Worm (Caenorhabditis elegans) whole organism, young adult: Measurements from ENCODE around the gene grl-27.

ENCODE experiments used
- B0035.1 ChIP-seq: sonication (generic microtip); optimal IDR thresholded peaks from 2 replicates; lab custom pipeline; 2016; ENCODE audit warnings: missing genetic modification characterization, mild to moderate bottlenecking, missing compliant biosample characterization, missing genotype, missing genetic modification reagents
- C06A6.2 ChIP-seq: fragments of 200-800 bp; sonication (Bioruptor generic); conservative IDR thresholded peaks from 2 replicates; pipeline ENCODE4 v1.3.6; 2022; ENCODE audit warnings: missing genetic modification characterization, missing compliant biosample characterization
- F22D6.2 ChIP-seq: sonication (generic microtip); optimal IDR thresholded peaks from 2 replicates; lab custom pipeline; 2016; ENCODE audit warnings: mild to moderate bottlenecking, missing genetic modification characterization, missing compliant biosample characterization
- F52B5.7 ChIP-seq: sonication (generic microtip); optimal IDR thresholded peaks from 2 replicates; lab custom pipeline; 2016; ENCODE audit warnings: mild to moderate bottlenecking, missing genetic modification characterization, missing compliant biosample characterization
- F57A8.1 ChIP-seq: fragments of 200-800 bp; sonication (Bioruptor generic); optimal IDR thresholded peaks from 2 replicates; lab custom pipeline; 2018; ENCODE audit warnings: mild to moderate bottlenecking, missing genetic modification characterization, moderate library complexity, missing compliant biosample characterization
- K11D2.4 ChIP-seq: fragments of 200-800 bp; sonication (Bioruptor generic); IDR thresholded peaks from 2 replicates; pipeline ENCODE4 v1.3.6; 2022; ENCODE audit warnings: missing genetic modification reagents, missing genetic modification characterization, missing compliant biosample characterization
- Y56A3A.18 ChIP-seq: fragments of 200-800 bp; sonication (Bioruptor generic); IDR thresholded peaks from 2 replicates; pipeline ENCODE4 v1.3.6; 2022; ENCODE audit warnings: missing genetic modification reagents, missing genetic modification characterization, missing compliant biosample characterization
- Y79H2A.3 ChIP-seq: fragments of 200-800 bp; sonication (Bioruptor generic); conservative IDR thresholded peaks from 2 replicates; pipeline ENCODE4 v1.3.6; 2022; ENCODE audit warnings: missing genetic modification reagents, missing genetic modification characterization, missing compliant biosample characterization
- ZK185.1 ChIP-seq: sonication (generic microtip); optimal IDR thresholded peaks from 2 replicates; lab custom pipeline; 2016; ENCODE audit warnings: mild to moderate bottlenecking, missing genetic modification characterization, missing compliant biosample characterization; ENCODE audit not compliant: poor library complexity, severe bottlenecking
- atf-7 ChIP-seq: sonication (generic microtip); optimal IDR thresholded peaks from 2 replicates; lab custom pipeline; 2017; ENCODE audit warnings: mild to moderate bottlenecking, missing genetic modification characterization, missing compliant biosample characterization
- attf-5 ChIP-seq: fragments of 200-800 bp; sonication (Bioruptor generic); optimal IDR thresholded peaks from 2 replicates; lab custom pipeline; 2018; ENCODE audit warnings: mild to moderate bottlenecking, missing genetic modification characterization, missing compliant biosample characterization
- bed-1 ChIP-seq: fragments of 200-800 bp; sonication (Bioruptor generic); IDR thresholded peaks from 2 replicates; pipeline ENCODE4 v1.3.6; 2022; ENCODE audit warnings: missing genetic modification reagents, missing genetic modification characterization, missing compliant biosample characterization
- ceh-100 ChIP-seq: fragments of 200-800 bp; sonication (Bioruptor generic); IDR thresholded peaks from 2 replicates; pipeline ENCODE4 v1.3.6; 2022; ENCODE audit warnings: missing genetic modification reagents, missing genetic modification characterization, missing compliant biosample characterization
- ceh-58 ChIP-seq: fragments of 200-800 bp; sonication (Bioruptor generic); IDR thresholded peaks from 2 replicates; pipeline ENCODE4 v1.3.6; 2022; ENCODE audit warnings: missing genetic modification characterization, missing compliant biosample characterization
- egrh-3 ChIP-seq: fragments of 200-800 bp; sonication (Bioruptor generic); IDR thresholded peaks from 2 replicates; pipeline ENCODE4 v1.3.6; 2022; ENCODE audit warnings: missing genetic modification reagents, missing genetic modification characterization, missing compliant biosample characterization
- hmg-1.2 ChIP-seq: fragments of 200-800 bp; sonication (Bioruptor generic); IDR thresholded peaks from 2 replicates; pipeline ENCODE4 v1.3.6; 2022; ENCODE audit warnings: missing genetic modification reagents, missing genetic modification characterization, missing compliant biosample characterization
- hmg-20 ChIP-seq: fragments of 200-800 bp; sonication (Bioruptor generic); IDR thresholded peaks from 2 replicates; pipeline ENCODE4 v1.3.6; 2022; ENCODE audit warnings: missing genetic modification reagents, missing genetic modification characterization, missing compliant biosample characterization
- hrde-1 ChIP-seq: sonication (generic microtip); optimal IDR thresholded peaks from 2 replicates; lab custom pipeline; 2016; ENCODE audit warnings: missing genetic modification characterization, mild to moderate bottlenecking, missing compliant biosample characterization, moderate library complexity, missing genotype, missing genetic modification reagents, borderline replicate concordance
- lag-1 ChIP-seq: fragments of 200-800 bp; sonication (Bioruptor generic); IDR thresholded peaks from 2 replicates; pipeline ENCODE4 v1.3.6; 2022; ENCODE audit warnings: missing genetic modification reagents, missing genetic modification characterization, missing compliant biosample characterization
- let-607 ChIP-seq, 2 experiments: fragments of 200-800 bp in 1 of 2; sonication (Bioruptor generic) in 1 of 2; sonication (generic microtip) in 1 of 2; optimal IDR thresholded peaks; 2 replicates each; lab custom pipeline; 2016 to 2018; ENCODE audit warnings: mild to moderate bottlenecking in 2 of 2, missing compliant biosample characterization in 2 of 2, missing genetic modification characterization in 2 of 2, moderate library complexity in 2 of 2, missing genotype in 1 of 2
- lir-1 ChIP-seq: fragments of 200-800 bp; sonication (Bioruptor generic); conservative IDR thresholded peaks from 2 replicates; pipeline ENCODE4 v1.3.6; 2022; ENCODE audit warnings: missing genetic modification reagents, missing genetic modification characterization, missing compliant biosample characterization
- madf-3 ChIP-seq: fragments of 200-800 bp; sonication (Bioruptor generic); IDR thresholded peaks from 2 replicates; pipeline ENCODE4 v1.3.6; 2022; ENCODE audit warnings: missing genetic modification reagents, missing genetic modification characterization, missing compliant biosample characterization
- madf-6 ChIP-seq: fragments of 200-800 bp; sonication (Bioruptor generic); IDR thresholded peaks from 2 replicates; pipeline ENCODE4 v1.3.6; 2022; ENCODE audit warnings: missing genetic modification reagents, missing genetic modification characterization, missing compliant biosample characterization
- nfya-1 ChIP-seq: sonication (generic microtip); optimal IDR thresholded peaks from 2 replicates; lab custom pipeline; 2017; ENCODE audit warnings: antibody characterized with exemption, missing compliant biosample characterization, missing genetic modification characterization, borderline replicate concordance; ENCODE audit not compliant: insufficient read depth
- nfyb-1 ChIP-seq: fragments of 200-800 bp; sonication (Bioruptor generic); IDR thresholded peaks from 2 replicates; pipeline ENCODE4 v1.3.6; 2022; ENCODE audit warnings: missing genetic modification reagents, missing genetic modification characterization, missing compliant biosample characterization
- nhr-80 ChIP-seq: sonication (generic microtip); optimal IDR thresholded peaks from 2 replicates; lab custom pipeline; 2016; ENCODE audit warnings: missing genetic modification characterization, missing compliant biosample characterization
- rcor-1 ChIP-seq: fragments of 200-800 bp; sonication (Bioruptor generic); IDR thresholded peaks from 2 replicates; pipeline ENCODE4 v1.3.6; 2022; ENCODE audit warnings: missing genetic modification reagents, missing genetic modification characterization, missing compliant biosample characterization
- rec-8 ChIP-seq, 2 experiments: sonication (generic microtip); optimal IDR thresholded peaks; 2 replicates each; lab custom pipeline; 2016; ENCODE audit warnings: mild to moderate bottlenecking in 2 of 2, missing genetic modification characterization in 2 of 2, missing genetic modification reagents in 2 of 2, missing genotype in 2 of 2, missing biosample characterization in 1 of 2, missing compliant biosample characterization in 1 of 2, moderate library complexity in 1 of 2
- repo-1 ChIP-seq: sonication (generic microtip); optimal IDR thresholded peaks from 2 replicates; lab custom pipeline; 2017; ENCODE audit warnings: mild to moderate bottlenecking, missing genetic modification characterization, missing compliant biosample characterization
- snpc-1.3 ChIP-seq: sonication (generic microtip); optimal IDR thresholded peaks from 2 replicates; lab custom pipeline; 2017; ENCODE audit warnings: missing genetic modification characterization, mild to moderate bottlenecking, missing compliant biosample characterization, antibody characterized with exemption, moderate library complexity, missing genotype, missing genetic modification reagents; ENCODE audit not compliant: insufficient read depth
- snpc-4 ChIP-seq, 5 experiments: fragments of 150-350 bp in 1 of 5; sonication (generic microtip) in 4 of 5; optimal IDR thresholded peaks; 2 replicates each; lab custom pipeline; 2014 to 2018; ENCODE audit warnings: missing genetic modification characterization in 5 of 5, missing biosample characterization in 3 of 5, antibody characterized with exemption in 2 of 5, mild to moderate bottlenecking in 2 of 5, missing compliant biosample characterization in 2 of 5, missing genotype in 2 of 5, moderate library complexity in 2 of 5, missing genetic modification reagents in 1 of 5
- tbp1 ChIP-seq: fragments of 200-800 bp; sonication (Bioruptor generic); optimal IDR thresholded peaks from 2 replicates; lab custom pipeline; 2018; ENCODE audit warnings: mild to moderate bottlenecking, missing genetic modification characterization, missing compliant biosample characterization
- tlf-1 ChIP-seq: fragments of 200-800 bp; sonication (Bioruptor generic); optimal IDR thresholded peaks from 2 replicates; lab custom pipeline; 2018; ENCODE audit warnings: mild to moderate bottlenecking, missing genetic modification characterization, missing compliant biosample characterization
- unc-62 ChIP-seq: fragments of 150-350 bp; optimal IDR thresholded peaks from 2 replicates; lab custom pipeline; 2014; ENCODE audit warnings: missing biosample characterization, missing genetic modification reagents, missing genetic modification characterization
- zfh-2 ChIP-seq: fragments of 200-800 bp; sonication (Bioruptor generic); conservative IDR thresholded peaks from 2 replicates; pipeline ENCODE4 v1.3.6; 2022; ENCODE audit warnings: missing genetic modification reagents, missing genetic modification characterization, missing compliant biosample characterization
- ztf-18 ChIP-seq: sonication (generic microtip); optimal IDR thresholded peaks from 2 replicates; lab custom pipeline; 2016; ENCODE audit warnings: missing genotype, mild to moderate bottlenecking, missing genetic modification characterization, missing compliant biosample characterization
- ztf-25 ChIP-seq: fragments of 200-800 bp; sonication (Bioruptor generic); IDR thresholded peaks from 2 replicates; pipeline ENCODE4 v1.3.6; 2022; ENCODE audit warnings: missing genetic modification reagents, missing genetic modification characterization, missing compliant biosample characterization
- ztf-26 ChIP-seq: sonication (generic microtip); optimal IDR thresholded peaks from 2 replicates; lab custom pipeline; 2017; ENCODE audit warnings: missing genetic modification characterization, missing compliant biosample characterization
- ztf-28 ChIP-seq: fragments of 200-800 bp; sonication (Bioruptor generic); IDR thresholded peaks from 2 replicates; pipeline ENCODE4 v1.3.6; 2022; ENCODE audit warnings: missing genetic modification reagents, missing genetic modification characterization, missing compliant biosample characterization

The grl-27 gene

ce11 chrV:3582086-3582485, 6.4 kb upstream of the grl-27 start (continued):
- TF ChIP-seq hrde-1 (tag; lab: Kevin White, UChicago) (no peak), ztf-25 (GFP tag; lab: Robert Waterston, UW) (no peak), ceh-100 (GFP tag; lab: Robert Waterston, UW) (no peak), zfh-2 (GFP tag; lab: Robert Waterston, UW) (no peak), C06A6.2 (no peak), K11D2.4 (no peak), tbp1 (GFP tag; lab: Kevin White, UChicago) (peak; percentile 87), nfya-1 (no peak), ztf-28 (GFP tag; lab: Robert Waterston, UW) (no peak), ztf-26 (no peak), F22D6.2 (tag; lab: Kevin White, UChicago) (no peak), Y56A3A.18 (GFP tag; lab: Robert Waterston, UW) (no peak), rec-8 (tag; optimal IDR thresholded peaks at IDR 0.05; lab: Kevin White, UChicago) (peak in 1 of 2 experiments; percentile 35), hmg-1.2 (GFP tag; lab: Robert Waterston, UW) (peak; percentile 41; the same call in 1 of the 2 replicates), repo-1 (tag; lab: Kevin White, UChicago) (no peak)

DNA sequence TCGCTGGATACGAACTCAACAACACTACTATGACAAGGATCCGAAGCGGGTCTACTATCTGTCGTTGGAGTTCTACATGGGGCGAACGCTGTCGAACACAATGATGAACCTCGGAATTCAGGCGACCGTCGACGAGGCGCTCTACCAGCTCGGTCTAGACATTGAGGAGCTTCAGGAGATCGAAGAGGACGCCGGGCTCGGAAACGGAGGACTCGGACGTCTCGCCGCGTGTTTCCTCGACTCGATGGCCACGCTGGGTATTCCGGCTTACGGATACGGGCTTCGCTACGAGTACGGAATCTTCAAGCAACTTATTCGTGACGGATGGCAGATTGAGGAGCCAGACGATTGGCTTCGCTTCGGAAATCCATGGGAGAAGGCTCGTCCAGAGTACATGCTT, 6.0 kb upstream of the grl-27 start:
- 0 out of 2 replicates have a peak, but pooled peaks have one; percentile 5 for TF ChIP-seq lag-1
- peak; percentile 6; the same call in 1 of the 2 replicates for TF ChIP-seq egrh-3 (GFP tag; lab: Robert Waterston, UW)
- peak; percentile 65 for TF ChIP-seq zfh-2 (GFP tag; lab: Robert Waterston, UW)
- TF ChIP-seq C06A6.2 = no peak

DNA sequence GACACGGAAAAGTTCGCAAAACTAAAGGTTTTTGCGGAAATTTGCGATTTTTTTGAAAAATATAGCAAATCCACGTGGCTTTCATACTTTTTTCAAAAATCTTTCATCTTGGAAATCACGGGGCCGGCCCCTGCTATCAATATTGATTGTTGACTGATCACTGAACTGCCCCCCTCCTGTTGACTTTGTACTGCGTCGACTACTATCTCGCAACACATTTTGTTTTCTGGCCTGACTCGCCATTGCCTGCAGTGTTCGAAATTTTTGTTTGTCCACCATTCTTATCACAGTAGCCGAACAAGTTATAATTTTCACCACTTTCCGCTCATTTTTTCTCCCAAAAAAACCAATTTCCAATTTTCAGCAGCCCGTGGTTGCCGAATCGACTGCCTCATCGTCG, 5.4 kb upstream of the grl-27 start:
- TF ChIP-seq attf-5 (peak; percentile 2), ztf-18 (tag; lab: Kevin White, UChicago) (no peak)

DNA sequence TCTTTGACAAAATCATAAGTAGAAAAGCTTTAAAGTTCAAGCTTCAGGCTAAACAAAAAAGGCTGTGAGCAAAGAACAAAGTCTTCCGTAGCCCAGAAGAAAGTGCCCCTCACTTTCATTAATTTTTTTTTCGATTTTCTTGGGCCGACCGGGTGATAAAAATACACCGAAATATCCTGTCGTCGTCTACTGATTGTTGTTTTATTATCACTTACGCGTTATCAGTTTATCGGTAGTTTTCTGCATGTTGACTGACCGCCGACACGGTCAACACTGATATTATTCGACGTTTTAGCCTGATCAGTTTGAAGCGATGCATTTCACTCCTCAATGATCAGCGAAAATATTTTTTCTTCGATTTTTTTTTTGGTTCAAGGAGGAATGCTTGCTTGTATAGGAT, 4.7 kb upstream of the grl-27 start:
- TF ChIP-seq Y56A3A.18 (GFP tag; lab: Robert Waterston, UW) (peak; percentile 23; the same call in 1 of the 2 replicates), unc-62 (GFP tag; lab: Kevin White, UChicago) (no peak), madf-3 (GFP tag; lab: Robert Waterston, UW) (0 out of 2 replicates have a peak, but pooled peaks have one; percentile 9)

DNA sequence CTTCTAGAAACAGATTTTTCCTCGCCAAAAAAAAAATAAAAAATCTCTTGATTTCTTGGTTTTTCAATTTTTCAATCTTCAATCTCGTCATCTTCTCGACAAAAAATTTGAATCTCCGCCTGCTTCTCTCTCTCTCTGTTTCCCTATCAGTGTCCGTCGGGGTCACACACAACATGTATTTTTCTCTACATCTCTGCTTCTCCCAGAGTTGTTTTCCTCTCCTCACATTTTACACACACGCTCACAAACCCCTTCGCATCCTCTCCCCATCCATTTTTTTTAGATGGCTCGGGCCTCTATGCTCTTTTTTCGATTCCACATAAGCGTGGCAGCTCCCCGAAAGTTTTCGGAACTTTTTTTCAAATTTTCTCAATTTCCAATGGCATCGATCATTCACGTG, 4.1 kb upstream of the grl-27 start:
- TF ChIP-seq let-607 (tag; optimal IDR thresholded peaks at IDR 0.05; lab: Kevin White, UChicago) (no peak), lir-1 (no peak), ztf-26 (no peak), Y79H2A.3 (GFP tag; lab: Robert Waterston, UW) (no peak; the same call in 1 of the 2 replicates), bed-1 (GFP tag; lab: Robert Waterston, UW) (no peak), egrh-3 (GFP tag; lab: Robert Waterston, UW) (no peak), atf-7 (tag; lab: Kevin White, UChicago) (peak; percentile 12), nhr-80 (tag; lab: Kevin White, UChicago) (peak; percentile 58), F22D6.2 (tag; lab: Kevin White, UChicago) (no peak), snpc-4 (GFP tag; optimal IDR thresholded peaks at IDR 0.05; lab: Kevin White, UChicago) (no peak), snpc-4 (tag; optimal IDR thresholded peaks at IDR 0.05; lab: Kevin White, UChicago) (peak in 1 of 4 experiments; percentile 5), madf-6 (GFP tag; lab: Robert Waterston, UW) (no peak; the same call in 1 of the 2 replicates), repo-1 (tag; lab: Kevin White, UChicago) (no peak), B0035.1 (no peak), nfyb-1 (no peak), snpc-1.3 (tag; lab: Kevin White, UChicago) (no peak), F52B5.7 (tag; lab: Kevin White, UChicago) (no peak), hmg-20 (GFP tag; lab: Robert Waterston, UW) (no peak), ZK185.1 (tag; lab: Kevin White, UChicago) (no peak), tlf-1 (GFP tag; lab: Kevin White, UChicago) (no peak), zfh-2 (GFP tag; lab: Robert Waterston, UW) (no peak; the same call in 1 of the 2 replicates), F57A8.1 (GFP tag; lab: Kevin White, UChicago) (no peak), hmg-1.2 (GFP tag; lab: Robert Waterston, UW) (peak; percentile 51), ceh-58 (GFP tag; lab: Robert Waterston, UW) (no peak), rcor-1 (GFP tag; lab: Robert Waterston, UW) (peak; percentile 24; the same call in 1 of the 2 replicates)
